Worm (Caenorhabditis elegans): ENCODE data around the gene dhs-29.

ce11 chrX:7655469-7656003 lies 9.2 kb downstream of the dhs-29 start:
- no peak for TF ChIP-seq ceh-9 (tag; optimal IDR thresholded peaks at IDR 0.05)
- no peak for TF ChIP-seq mdl-1 (tag; optimal IDR thresholded peaks at IDR 0.05)
- TF ChIP-seq eor-1 (tag; optimal IDR thresholded peaks at IDR 0.05) = no peak
- TF ChIP-seq lin-15B (tag; optimal IDR thresholded peaks at IDR 0.05) = no peak
- TF ChIP-seq elt-1 (tag; optimal IDR thresholded peaks at IDR 0.05) = no peak
- no peak for TF ChIP-seq nhr-77 (tag; optimal IDR thresholded peaks at IDR 0.05)
